Worm (Caenorhabditis elegans) whole organism, late embryonic: ENCODE data around the gene clc-18.

Source experiments
- C08G9.2 ChIP-seq: sonication (generic microtip); optimal IDR thresholded peaks from 2 replicates; lab custom pipeline; 2016; ENCODE audit warnings: mild to moderate bottlenecking, missing genetic modification characterization, moderate library complexity, missing compliant biosample characterization
- C38D4.7 ChIP-seq: fragments of 200-800 bp; sonication (Bioruptor generic); optimal IDR thresholded peaks from 2 replicates; lab custom pipeline; 2018; ENCODE audit warnings: mild to moderate bottlenecking, missing genetic modification characterization, moderate library complexity, missing compliant biosample characterization
- K02D7.2 ChIP-seq: sonication (generic microtip); optimal IDR thresholded peaks from 2 replicates; lab custom pipeline; 2017; ENCODE audit warnings: mild to moderate bottlenecking, missing genetic modification characterization, missing compliant biosample characterization
- T23F11.4 ChIP-seq: fragments of 200-800 bp; sonication (Bioruptor generic); optimal IDR thresholded peaks from 2 replicates; lab custom pipeline; 2018; ENCODE audit warnings: mild to moderate bottlenecking, missing genetic modification characterization, missing compliant biosample characterization
- ahr-1 ChIP-seq: sonication (generic microtip); optimal IDR thresholded peaks from 2 replicates; lab custom pipeline; 2016; ENCODE audit warnings: missing genetic modification characterization, missing compliant biosample characterization
- ama-1 ChIP-seq: fragments of 150-350 bp; optimal IDR thresholded peaks from 2 replicates; lab custom pipeline; 2014
- ceh-14 ChIP-seq: sonication (generic microtip); optimal IDR thresholded peaks from 2 replicates; lab custom pipeline; 2016; ENCODE audit warnings: missing genotype, missing genetic modification characterization, missing compliant biosample characterization
- ceh-18 ChIP-seq: sonication (generic microtip); optimal IDR thresholded peaks from 2 replicates; lab custom pipeline; 2016; ENCODE audit warnings: missing genetic modification characterization, missing compliant biosample characterization
- ceh-22 ChIP-seq: sonication (generic microtip); optimal IDR thresholded peaks from 2 replicates; lab custom pipeline; 2017; ENCODE audit warnings: missing biosample characterization, missing genetic modification characterization
- ceh-30 ChIP-seq: fragments of 150-350 bp; optimal IDR thresholded peaks from 2 replicates; lab custom pipeline; 2014; ENCODE audit warnings: missing biosample characterization, missing genetic modification characterization
- ceh-34 ChIP-seq: sonication (generic microtip); optimal IDR thresholded peaks from 2 replicates; lab custom pipeline; 2016; ENCODE audit warnings: mild to moderate bottlenecking, missing genetic modification characterization, missing compliant biosample characterization
- ceh-48 ChIP-seq: sonication (generic microtip); optimal IDR thresholded peaks from 2 replicates; lab custom pipeline; 2016; ENCODE audit warnings: missing genetic modification characterization, inconsistent platforms, missing compliant biosample characterization
- ceh-9 ChIP-seq: sonication (generic microtip); optimal IDR thresholded peaks from 2 replicates; lab custom pipeline; 2016; ENCODE audit warnings: mild to moderate bottlenecking, missing genetic modification characterization, inconsistent platforms, missing compliant biosample characterization
- dve-1 ChIP-seq: sonication (generic microtip); optimal IDR thresholded peaks from 2 replicates; lab custom pipeline; 2017; ENCODE audit warnings: antibody characterized with exemption, mild to moderate bottlenecking, missing genetic modification characterization, missing compliant biosample characterization
- eyg-1 ChIP-seq: sonication (generic microtip); optimal IDR thresholded peaks from 2 replicates; lab custom pipeline; 2016; ENCODE audit warnings: missing genotype, missing genetic modification characterization, missing compliant biosample characterization
- gmeb-2 ChIP-seq: sonication (generic microtip); optimal IDR thresholded peaks from 2 replicates; lab custom pipeline; 2016; ENCODE audit warnings: missing genetic modification characterization, inconsistent platforms, missing compliant biosample characterization
- hlh-30 ChIP-seq: sonication (generic microtip); optimal IDR thresholded peaks from 2 replicates; lab custom pipeline; 2017; ENCODE audit warnings: antibody characterized with exemption, missing genetic modification characterization, missing compliant biosample characterization; ENCODE audit not compliant: insufficient read depth
- hlh-6 ChIP-seq: sonication (generic microtip); optimal IDR thresholded peaks from 2 replicates; lab custom pipeline; 2016; ENCODE audit warnings: missing genotype, missing genetic modification characterization, missing compliant biosample characterization
- hlh-8 ChIP-seq: sonication (generic microtip); optimal IDR thresholded peaks from 2 replicates; lab custom pipeline; 2016; ENCODE audit warnings: missing genotype, missing genetic modification characterization, missing compliant biosample characterization
- pag-3 ChIP-seq: sonication (generic microtip); optimal IDR thresholded peaks from 2 replicates; lab custom pipeline; 2016; ENCODE audit warnings: missing compliant biosample characterization, missing genetic modification characterization, borderline replicate concordance
- pax-1 ChIP-seq: fragments of 150-350 bp; optimal IDR thresholded peaks from 2 replicates; lab custom pipeline; 2014; ENCODE audit warnings: missing biosample characterization, missing genetic modification characterization
- pha-4 ChIP-seq: fragments of 150-350 bp; optimal IDR thresholded peaks from 2 replicates; lab custom pipeline; 2018; ENCODE audit warnings: missing biosample characterization, missing genetic modification reagents, missing genetic modification characterization
- pqm-1 ChIP-seq: sonication (generic microtip); optimal IDR thresholded peaks from 2 replicates; lab custom pipeline; 2016; ENCODE audit warnings: missing genetic modification characterization, missing compliant biosample characterization
- pros-1 ChIP-seq: fragments of 150-350 bp; optimal IDR thresholded peaks from 2 replicates; lab custom pipeline; 2014; ENCODE audit warnings: missing biosample characterization, missing genetic modification reagents, missing genetic modification characterization
- sox-2 ChIP-seq: fragments of 200-800 bp; sonication (Bioruptor generic); IDR thresholded peaks from 2 replicates; pipeline ENCODE4 v1.3.6; 2022; ENCODE audit warnings: missing genetic modification reagents, missing genetic modification characterization, missing compliant biosample characterization
- unc-3 ChIP-seq, 2 experiments: fragments of 200-800 bp in 1 of 2; sonication (Bioruptor generic) in 1 of 2; sonication (generic microtip) in 1 of 2; conservative IDR thresholded peaks in 1 of 2; optimal IDR thresholded peaks in 1 of 2; 2 replicates each; pipeline versions ENCODE4 v1.3.6 to Lab custom; 2016 to 2022; ENCODE audit warnings: missing compliant biosample characterization in 2 of 2, missing genetic modification characterization in 2 of 2, missing genetic modification reagents in 1 of 2
- unc-86 ChIP-seq: sonication (generic microtip); optimal IDR thresholded peaks from 2 replicates; lab custom pipeline; 2016; ENCODE audit warnings: missing genetic modification characterization, missing compliant biosample characterization
- zip-5 ChIP-seq: sonication (generic microtip); optimal IDR thresholded peaks from 2 replicates; lab custom pipeline; 2016; ENCODE audit warnings: missing genetic modification characterization, missing compliant biosample characterization

Gene clc-18

ce11 chrV:4081283-4081682 lies 28.5 kb downstream of the clc-18 start, which contains the start of gene srh-211:
TSS of gene srh-211 (minus strand) at chrV:4081383.
- TF ChIP-seq unc-3 (GFP tag; conservative IDR thresholded peaks at IDR 0.05; lab: Robert Waterston, UW) (no peak), unc-3 (tag; optimal IDR thresholded peaks at IDR 0.05; lab: Kevin White, UChicago) (no peak), pha-4 (tag; lab: Kevin White, UChicago) (no peak), hlh-6 (tag; lab: Kevin White, UChicago) (no peak), ceh-18 (tag; lab: Kevin White, UChicago) (no peak), zip-5 (tag; lab: Kevin White, UChicago) (no peak)

- TF ChIP-seq pqm-1 (no peak), pros-1 (no peak), pag-3 (tag; lab: Kevin White, UChicago) (no peak), gmeb-2 (tag; lab: Kevin White, UChicago) (no peak), unc-86 (tag; lab: Kevin White, UChicago) (no peak), dve-1 (tag; lab: Kevin White, UChicago) (no peak), K02D7.2 (tag; lab: Kevin White, UChicago) (no peak), ceh-34 (no peak), ama-1 (lab: Kevin White, UChicago) (no peak), C08G9.2 (tag; lab: Kevin White, UChicago) (no peak), ahr-1 (tag; lab: Kevin White, UChicago) (no peak), T23F11.4 (GFP tag; lab: Kevin White, UChicago) (no peak), C38D4.7 (no peak), ceh-48 (tag; lab: Kevin White, UChicago) (no peak), pax-1 (tag; lab: Kevin White, UChicago) (no peak), eyg-1 (tag; lab: Kevin White, UChicago) (no peak)
- TF ChIP-seq, all 69 proteins: peak for 0
These were observed 29.2 kb downstream of the clc-18 start for ce11 chrV:4080546-4080945.

- no peak for TF ChIP-seq ceh-22 (tag; lab: Kevin White, UChicago)
- no peak for TF ChIP-seq hlh-30 (tag; lab: Kevin White, UChicago)
- no peak for TF ChIP-seq ceh-14
- TF ChIP-seq eyg-1 (tag; lab: Kevin White, UChicago), result no peak
- no peak for TF ChIP-seq sox-2 (GFP tag; lab: Robert Waterston, UW)
- no peak for TF ChIP-seq hlh-8
- TF ChIP-seq ceh-9 (tag; lab: Kevin White, UChicago), result no peak
- TF ChIP-seq ceh-30 (tag; lab: Kevin White, UChicago), result no peak
These were observed 36.3 kb downstream of the clc-18 start, which contains the start of gene otpl-2 for ce11 chrV:4073455-4073854. TSS of gene otpl-2 (plus strand) at chrV:4073755.
